Worm (Caenorhabditis elegans) whole organism, L4 larva: ENCODE data around the gene nhr-106.
A peak's percentile ranks its signal among the peaks of the same experiment; 100 is the strongest.

Experiments used
- F10B5.3 ChIP-seq: sonication (generic microtip); optimal IDR thresholded peaks from 2 replicates; lab custom pipeline; 2016; ENCODE audit warnings: mild to moderate bottlenecking, missing genetic modification characterization, missing compliant biosample characterization
- F26F4.8 ChIP-seq: fragments of 200-800 bp; sonication (Bioruptor generic); conservative IDR thresholded peaks from 2 replicates; pipeline ENCODE4 v1.3.6; 2022; ENCODE audit warnings: missing genetic modification characterization, missing compliant biosample characterization
- F44E2.7 ChIP-seq: fragments of 200-800 bp; sonication (Bioruptor generic); IDR thresholded peaks from 2 replicates; pipeline ENCODE4 v2.1.2; 2022; ENCODE audit warnings: missing genetic modification characterization, missing compliant biosample characterization
- F49E8.2 ChIP-seq: sonication (generic microtip); optimal IDR thresholded peaks from 2 replicates; lab custom pipeline; 2016; ENCODE audit warnings: missing compliant biosample characterization, mild to moderate bottlenecking, missing genetic modification characterization, borderline replicate concordance
- T26A8.4 ChIP-seq: fragments of 200-800 bp; sonication (Bioruptor generic); IDR thresholded peaks from 2 replicates; pipeline ENCODE4 v1.3.6; 2022; ENCODE audit warnings: missing genetic modification characterization, missing compliant biosample characterization
- Y75B8A.6 ChIP-seq: fragments of 200-800 bp; sonication (Bioruptor generic); IDR thresholded peaks from 2 replicates; pipeline ENCODE4 v1.3.6; 2022; ENCODE audit warnings: missing genetic modification reagents, missing genetic modification characterization, missing compliant biosample characterization
- ZK337.2 ChIP-seq: fragments of 200-800 bp; sonication (Bioruptor generic); IDR thresholded peaks from 2 replicates; pipeline ENCODE4 v1.3.6; 2022; ENCODE audit warnings: missing genetic modification reagents, missing genetic modification characterization, missing compliant biosample characterization
- ZK546.5 ChIP-seq, 2 experiments: sonication (generic microtip); optimal IDR thresholded peaks; 2 replicates each; lab custom pipeline; 2017; ENCODE audit warnings: missing biosample characterization in 2 of 2, missing genetic modification characterization in 2 of 2
- aha-1 ChIP-seq: fragments of 150-350 bp; peaks from one replicate; lab custom pipeline; 2014; ENCODE audit warnings: missing biosample characterization, missing genetic modification characterization
- aly-2 ChIP-seq: sonication (generic microtip); optimal IDR thresholded peaks from 2 replicates; lab custom pipeline; 2018; ENCODE audit warnings: missing biosample characterization, missing genetic modification characterization
- ceh-20 ChIP-seq: fragments of 200-800 bp; sonication (Bioruptor generic); IDR thresholded peaks from 2 replicates; pipeline ENCODE4 v1.3.6; 2022; ENCODE audit warnings: missing genetic modification reagents, missing genetic modification characterization, missing compliant biosample characterization
- ceh-28 ChIP-seq: fragments of 150-350 bp; optimal IDR thresholded peaks from 2 replicates; lab custom pipeline; 2014; ENCODE audit warnings: missing biosample characterization, missing genetic modification reagents, missing genetic modification characterization
- ceh-32 ChIP-seq: sonication (generic microtip); optimal IDR thresholded peaks from 2 replicates; lab custom pipeline; 2016; ENCODE audit warnings: mild to moderate bottlenecking, missing genetic modification characterization, missing compliant biosample characterization; ENCODE audit not compliant: poor library complexity
- ceh-44 ChIP-seq: fragments of 200-800 bp; sonication (Bioruptor generic); IDR thresholded peaks from 2 replicates; pipeline ENCODE4 v1.3.6; 2022; ENCODE audit warnings: missing genetic modification reagents, missing genetic modification characterization, missing compliant biosample characterization
- ceh-62 ChIP-seq: sonication (generic microtip); optimal IDR thresholded peaks from 2 replicates; lab custom pipeline; 2017; ENCODE audit warnings: missing biosample characterization, missing genetic modification characterization
- cey-2 ChIP-seq: sonication (generic microtip); optimal IDR thresholded peaks from 3 replicates; lab custom pipeline; 2017; ENCODE audit warnings: missing genetic modification characterization, mild to moderate bottlenecking, missing compliant biosample characterization, antibody characterized with exemption, borderline replicate concordance; ENCODE audit not compliant: insufficient read depth
- ctbp-1 ChIP-seq: fragments of 200-800 bp; sonication (Bioruptor generic); IDR thresholded peaks from 2 replicates; pipeline ENCODE4 v1.3.6; 2022; ENCODE audit warnings: missing genetic modification reagents, missing genetic modification characterization, missing compliant biosample characterization
- daf-16 ChIP-seq, 3 experiments: sonication (generic microtip); optimal IDR thresholded peaks; 2 replicates each; lab custom pipeline; 2016 to 2017; ENCODE audit warnings: missing genetic modification characterization in 3 of 3, missing genetic modification reagents in 3 of 3, mild to moderate bottlenecking in 2 of 3, missing compliant biosample characterization in 2 of 3, missing biosample characterization in 1 of 3, moderate library complexity in 1 of 3
- daf-19 ChIP-seq: fragments of 200-800 bp; sonication (Bioruptor generic); conservative IDR thresholded peaks from 2 replicates; pipeline ENCODE4 v1.3.6; 2022; ENCODE audit warnings: missing genetic modification characterization, missing compliant biosample characterization
- dmd-6 ChIP-seq: fragments of 200-800 bp; sonication (Bioruptor generic); IDR thresholded peaks from 2 replicates; pipeline ENCODE4 v1.3.6; 2022; ENCODE audit warnings: missing genetic modification reagents, missing genetic modification characterization, missing compliant biosample characterization
- dmd-9 ChIP-seq: fragments of 200-800 bp; sonication (Bioruptor generic); IDR thresholded peaks from 2 replicates; pipeline ENCODE4 v1.3.6; 2022; ENCODE audit warnings: missing genetic modification reagents, missing genetic modification characterization, missing compliant biosample characterization
- dpl-1 ChIP-seq: fragments of 150-350 bp; optimal IDR thresholded peaks from 2 replicates; lab custom pipeline; 2014; ENCODE audit warnings: missing biosample characterization, missing genetic modification reagents, missing genetic modification characterization
- duxl-1 ChIP-seq: sonication (generic microtip); optimal IDR thresholded peaks from 2 replicates; lab custom pipeline; 2016; ENCODE audit warnings: mild to moderate bottlenecking, missing genetic modification characterization, moderate library complexity, missing compliant biosample characterization; ENCODE audit not compliant: poor library complexity
- dve-1 ChIP-seq: sonication (generic microtip); optimal IDR thresholded peaks from 2 replicates; lab custom pipeline; 2017; ENCODE audit warnings: antibody characterized with exemption, mild to moderate bottlenecking, missing genetic modification characterization, missing compliant biosample characterization; ENCODE audit not compliant: insufficient read depth
- fos-1 ChIP-seq: fragments of 150-350 bp; optimal IDR thresholded peaks from 2 replicates; lab custom pipeline; 2014; ENCODE audit warnings: missing biosample characterization, missing genetic modification characterization
- hif-1 ChIP-seq, 2 experiments: sonication (generic microtip); optimal IDR thresholded peaks; 2 replicates each; lab custom pipeline; 2016 to 2017; ENCODE audit warnings: missing compliant biosample characterization in 2 of 2, missing genetic modification characterization in 2 of 2, missing genetic modification reagents in 2 of 2, missing genotype in 2 of 2, mild to moderate bottlenecking in 1 of 2
- hlh-11 ChIP-seq: fragments of 200-800 bp; sonication (Bioruptor generic); optimal IDR thresholded peaks from 2 replicates; lab custom pipeline; 2018; ENCODE audit warnings: mild to moderate bottlenecking, missing genetic modification characterization, missing compliant biosample characterization
- hlh-30 ChIP-seq: sonication (generic microtip); optimal IDR thresholded peaks from 2 replicates; lab custom pipeline; 2017; ENCODE audit warnings: antibody characterized with exemption, mild to moderate bottlenecking, missing genetic modification characterization, missing compliant biosample characterization; ENCODE audit not compliant: insufficient read depth
- hmg-1.1 ChIP-seq: fragments of 200-800 bp; sonication (Bioruptor generic); IDR thresholded peaks from 2 replicates; pipeline ENCODE4 v1.3.6; 2022; ENCODE audit warnings: missing genetic modification reagents, missing genetic modification characterization, missing compliant biosample characterization
- lim-7 ChIP-seq: fragments of 200-800 bp; sonication (Bioruptor generic); IDR thresholded peaks from 2 replicates; pipeline ENCODE4 v1.3.6; 2022; ENCODE audit warnings: missing genetic modification characterization, missing compliant biosample characterization
- lin-13 ChIP-seq: fragments of 150-350 bp; optimal IDR thresholded peaks from 2 replicates; lab custom pipeline; 2014; ENCODE audit warnings: missing biosample characterization, missing genetic modification reagents, missing genetic modification characterization
- lir-3 ChIP-seq: sonication (generic microtip); optimal IDR thresholded peaks from 2 replicates; lab custom pipeline; 2016; ENCODE audit warnings: mild to moderate bottlenecking, missing genetic modification characterization, missing compliant biosample characterization
- mdl-1 ChIP-seq, 2 experiments: fragments of 150-350 bp in 1 of 2; sonication (generic microtip) in 1 of 2; optimal IDR thresholded peaks; 2 replicates each; lab custom pipeline; 2014 to 2017; ENCODE audit warnings: missing biosample characterization in 2 of 2, missing genetic modification characterization in 2 of 2
- mxl-3 ChIP-seq: fragments of 200-800 bp; sonication (Bioruptor generic); optimal IDR thresholded peaks from 2 replicates; lab custom pipeline; 2018; ENCODE audit warnings: mild to moderate bottlenecking, missing genetic modification characterization, missing compliant biosample characterization
- nhr-11 ChIP-seq: fragments of 150-350 bp; optimal IDR thresholded peaks from 2 replicates; lab custom pipeline; 2014; ENCODE audit warnings: missing biosample characterization, missing genetic modification characterization
- nhr-111 ChIP-seq: fragments of 200-800 bp; sonication (Bioruptor generic); optimal IDR thresholded peaks from 2 replicates; lab custom pipeline; 2018; ENCODE audit warnings: mild to moderate bottlenecking, missing genetic modification characterization, missing compliant biosample characterization
- nhr-28 ChIP-seq: fragments of 150-350 bp; optimal IDR thresholded peaks from 2 replicates; lab custom pipeline; 2014; ENCODE audit warnings: missing biosample characterization, missing genetic modification characterization
- nhr-41 ChIP-seq: fragments of 200-800 bp; sonication (Bioruptor generic); IDR thresholded peaks from 2 replicates; pipeline ENCODE4 v1.3.6; 2022; ENCODE audit warnings: missing genetic modification reagents, missing genetic modification characterization, missing compliant biosample characterization
- nhr-42 ChIP-seq: fragments of 200-800 bp; sonication (Bioruptor generic); IDR thresholded peaks from 2 replicates; pipeline ENCODE4 v1.3.6; 2022; ENCODE audit warnings: missing genetic modification characterization, missing compliant biosample characterization
- nhr-48 ChIP-seq: sonication (generic microtip); optimal IDR thresholded peaks from 2 replicates; lab custom pipeline; 2016; ENCODE audit warnings: mild to moderate bottlenecking, missing genetic modification characterization, missing compliant biosample characterization
- nhr-76 ChIP-seq: fragments of 150-350 bp; optimal IDR thresholded peaks from 2 replicates; lab custom pipeline; 2014; ENCODE audit warnings: missing biosample characterization, missing genetic modification characterization
- nhr-77 ChIP-seq: fragments of 150-350 bp; optimal IDR thresholded peaks from 2 replicates; lab custom pipeline; 2014; ENCODE audit warnings: missing biosample characterization, missing genetic modification characterization
- php-3 ChIP-seq: fragments of 200-800 bp; sonication (Bioruptor generic); IDR thresholded peaks from 2 replicates; pipeline ENCODE4 v1.3.6; 2022; ENCODE audit warnings: missing genetic modification reagents, missing genetic modification characterization, missing compliant biosample characterization
- pqm-1 ChIP-seq: sonication (generic microtip); optimal IDR thresholded peaks from 2 replicates; lab custom pipeline; 2017; ENCODE audit warnings: missing biosample characterization, missing genetic modification characterization
- rbr-2 ChIP-seq: sonication (generic microtip); optimal IDR thresholded peaks from 2 replicates; lab custom pipeline; 2016; ENCODE audit warnings: missing genotype, missing genetic modification characterization, missing compliant biosample characterization
- sdz-12 ChIP-seq: fragments of 200-800 bp; sonication (Bioruptor generic); optimal IDR thresholded peaks from 2 replicates; lab custom pipeline; 2018; ENCODE audit warnings: mild to moderate bottlenecking, missing genetic modification characterization, missing compliant biosample characterization
- snpc-1.2 ChIP-seq: fragments of 200-800 bp; sonication (Bioruptor generic); IDR thresholded peaks from 2 replicates; pipeline ENCODE4 v1.3.6; 2022; ENCODE audit warnings: missing genetic modification reagents, missing genetic modification characterization, missing compliant biosample characterization
- tag-97 ChIP-seq: fragments of 200-800 bp; sonication (Bioruptor generic); IDR thresholded peaks from 2 replicates; pipeline ENCODE4 v1.3.6; 2022; ENCODE audit warnings: missing genetic modification characterization, missing compliant biosample characterization
- tra-1 ChIP-seq: fragments of 200-800 bp; sonication (Bioruptor generic); IDR thresholded peaks from 2 replicates; pipeline ENCODE4 v1.3.6; 2022; ENCODE audit warnings: missing genetic modification reagents, missing genetic modification characterization, missing compliant biosample characterization
- unc-130 ChIP-seq: sonication (generic microtip); optimal IDR thresholded peaks from 2 replicates; lab custom pipeline; 2016; ENCODE audit warnings: missing genetic modification reagents, missing genetic modification characterization, missing compliant biosample characterization
- vab-7 ChIP-seq: fragments of 200-800 bp; sonication (Bioruptor generic); IDR thresholded peaks from 2 replicates; pipeline ENCODE4 v1.3.6; 2022; ENCODE audit warnings: missing genetic modification reagents, missing genetic modification characterization, missing compliant biosample characterization

Gene nhr-106

DNA sequence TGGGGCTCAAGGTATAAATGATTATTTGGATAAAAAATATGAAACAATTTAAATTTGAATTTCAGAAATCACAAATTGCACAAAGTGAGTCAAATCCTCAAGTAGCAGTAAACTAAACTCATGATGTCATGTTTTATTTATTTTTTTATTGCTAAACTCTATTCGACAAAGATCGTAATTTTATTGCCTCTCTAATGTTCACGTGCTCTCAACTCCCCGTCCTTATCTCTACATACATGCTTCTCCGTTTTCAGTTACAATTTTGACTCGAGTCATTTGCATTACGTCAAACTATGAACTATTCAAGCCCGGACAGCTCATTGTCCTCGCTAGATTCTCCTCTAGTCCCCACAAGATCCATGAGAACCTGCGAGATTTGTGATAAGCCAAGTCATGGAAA lies 14.9 kb upstream of the nhr-106 start, which contains the start of gene nhr-99:
nhr-99 (plus strand) TSS at position 263 of the 400 bp plus-strand sequence.
- TF ChIP-seq ceh-32 (tag; lab: Kevin White, UChicago) (no peak), F10B5.3 (tag; lab: Kevin White, UChicago) (no peak), tag-97 (GFP tag; lab: Robert Waterston, UW) (no peak), hmg-1.1 (GFP tag; lab: Robert Waterston, UW) (no peak), nhr-41 (no peak), nhr-111 (no peak), mdl-1 (tag; optimal IDR thresholded peaks at IDR 0.05; lab: Kevin White, UChicago) (peak in 1 of 2 experiments; percentile 45), aha-1 (tag; lab: Kevin White, UChicago) (no peak), dmd-9 (GFP tag; lab: Robert Waterston, UW) (no peak), rbr-2 (tag; lab: Kevin White, UChicago) (no peak), snpc-1.2 (GFP tag; lab: Robert Waterston, UW) (no peak), nhr-48 (tag; lab: Kevin White, UChicago) (no peak), fos-1 (tag; lab: Kevin White, UChicago) (no peak), hlh-30 (peak; percentile 39), ZK546.5 (tag; optimal IDR thresholded peaks at IDR 0.05; lab: Kevin White, UChicago) (no peak), lim-7 (GFP tag; lab: Robert Waterston, UW) (no peak), nhr-42 (GFP tag; lab: Robert Waterston, UW) (no peak), dmd-6 (GFP tag; lab: Robert Waterston, UW) (peak; percentile 79), daf-19 (GFP tag; lab: Robert Waterston, UW) (no peak), hif-1 (tag; optimal IDR thresholded peaks at IDR 0.05; lab: Kevin White, UChicago) (no peak), tra-1 (GFP tag; lab: Robert Waterston, UW) (no peak), ceh-28 (tag; lab: Kevin White, UChicago) (no peak), aly-2 (tag; lab: Kevin White, UChicago) (no peak), cey-2 (tag; lab: Kevin White, UChicago) (no peak), vab-7 (GFP tag; lab: Robert Waterston, UW) (no peak), Y75B8A.6 (GFP tag; lab: Robert Waterston, UW) (no peak), ceh-62 (tag; lab: Kevin White, UChicago) (no peak), sdz-12 (GFP tag; lab: Kevin White, UChicago) (no peak), ceh-20 (no peak), ceh-44 (GFP tag; lab: Robert Waterston, UW) (no peak), nhr-28 (peak; percentile 80), nhr-76 (tag; lab: Kevin White, UChicago) (no peak), nhr-77 (peak; percentile 47), pqm-1 (tag; lab: Kevin White, UChicago) (peak; percentile 46), daf-16 (GFP tag; optimal IDR thresholded peaks at IDR 0.05; lab: Kevin White, UChicago) (no peak), daf-16 (tag; optimal IDR thresholded peaks at IDR 0.05; lab: Kevin White, UChicago) (peak; percentile 75), dpl-1 (GFP tag; lab: Kevin White, UChicago) (no peak), T26A8.4 (GFP tag; lab: Robert Waterston, UW) (no peak), nhr-11 (no peak), F26F4.8 (no peak), mxl-3 (peak; percentile 27), lin-13 (GFP tag; lab: Kevin White, UChicago) (no peak), ctbp-1 (no peak), lir-3 (tag; lab: Kevin White, UChicago) (no peak), duxl-1 (tag; lab: Kevin White, UChicago) (no peak), dve-1 (tag; lab: Kevin White, UChicago) (peak; percentile 71), F49E8.2 (tag; lab: Kevin White, UChicago) (no peak), F44E2.7 (GFP tag; lab: Robert Waterston, UW) (no peak), unc-130 (GFP tag; lab: Kevin White, UChicago) (no peak), ZK337.2 (GFP tag; lab: Robert Waterston, UW) (no peak), hlh-11 (tag; lab: Kevin White, UChicago) (peak; percentile 61), php-3 (GFP tag; lab: Robert Waterston, UW) (peak; percentile 94)
